Fruit fly (Drosophila melanogaster) whole organism, embryonic: ENCODE results near the gene Fkbp59.

Source experiments
- Aef1 ChIP-seq: fragments of 200-800 bp; sonication (Bioruptor generic); IDR thresholded peaks from 3 replicates; pipeline ENCODE4 v1.3.6; 2022; ENCODE audit warnings: missing biosample characterization, missing genetic modification characterization
- CG10147 ChIP-seq: fragments of 200-800 bp; sonication (Bioruptor generic); optimal IDR thresholded peaks from 2 replicates; lab custom pipeline; 2019; ENCODE audit warnings: missing biosample characterization, mild to moderate bottlenecking, missing genetic modification characterization, moderate library complexity
- CG10543 ChIP-seq: fragments of 200-800 bp; sonication (Bioruptor generic); optimal IDR thresholded peaks from 3 replicates; lab custom pipeline; 2017; ENCODE audit warnings: missing biosample characterization, mild to moderate bottlenecking, missing genetic modification characterization, moderate library complexity
- CG11723 ChIP-seq: fragments of 200-800 bp; sonication (Bioruptor generic); optimal IDR thresholded peaks from 2 replicates; lab custom pipeline; 2017; ENCODE audit warnings: missing biosample characterization, mild to moderate bottlenecking, missing genetic modification characterization
- CG1233 ChIP-seq: fragments of 200-800 bp; sonication (Bioruptor generic); optimal IDR thresholded peaks from 4 replicates; lab custom pipeline; 2018; ENCODE audit warnings: missing biosample characterization, mild to moderate bottlenecking, missing genetic modification characterization
- CG14014 ChIP-seq: fragments of 200-800 bp; sonication (Bioruptor generic); IDR thresholded peaks from 2 replicates; pipeline ENCODE4 v1.3.6; 2022; ENCODE audit warnings: missing biosample characterization, missing genetic modification characterization
- CG15073 ChIP-seq: fragments of 200-800 bp; sonication (Bioruptor generic); optimal IDR thresholded peaks from 2 replicates; lab custom pipeline; 2016; ENCODE audit warnings: missing biosample characterization, missing genetic modification characterization
- CG15269 ChIP-seq: fragments of 200-800 bp; sonication (Bioruptor generic); optimal IDR thresholded peaks from 2 replicates; lab custom pipeline; 2018; ENCODE audit warnings: missing biosample characterization, mild to moderate bottlenecking, missing genetic modification characterization, moderate library complexity
- CG15479 ChIP-seq: fragments of 200-800 bp; sonication (Bioruptor generic); optimal IDR thresholded peaks from 3 replicates; lab custom pipeline; 2019; ENCODE audit warnings: missing biosample characterization, mild to moderate bottlenecking, missing genetic modification characterization, moderate library complexity
- CG17361 ChIP-seq: fragments of 200-800 bp; sonication (Bioruptor generic); IDR thresholded peaks from 3 replicates; pipeline ENCODE4 v1.3.6; 2022; ENCODE audit warnings: missing biosample characterization, missing genetic modification characterization
- CG17829 ChIP-seq: fragments of 200-800 bp; optimal IDR thresholded peaks from 2 replicates; lab custom pipeline; 2019; ENCODE audit warnings: missing biosample characterization, mild to moderate bottlenecking, missing genetic modification characterization, moderate library complexity
- CG1792 ChIP-seq: fragments of 200-800 bp; sonication (Bioruptor generic); optimal IDR thresholded peaks from 2 replicates; lab custom pipeline; 2016; ENCODE audit warnings: missing biosample characterization, missing genetic modification characterization
- CG18011 ChIP-seq: fragments of 200-800 bp; sonication (Bioruptor generic); optimal IDR thresholded peaks from 2 replicates; lab custom pipeline; 2017; ENCODE audit warnings: missing biosample characterization, missing genetic modification characterization, mild to moderate bottlenecking, moderate library complexity, missing genotype
- CG18262 ChIP-seq: fragments of 200-800 bp; optimal IDR thresholded peaks from 3 replicates; lab custom pipeline; 2019; ENCODE audit warnings: missing biosample characterization, mild to moderate bottlenecking, missing genetic modification characterization, moderate library complexity
- CG18764 ChIP-seq: fragments of 200-800 bp; sonication (Bioruptor generic); optimal IDR thresholded peaks from 3 replicates; lab custom pipeline; 2016; ENCODE audit warnings: missing biosample characterization, missing genetic modification characterization
- CG2116 ChIP-seq: fragments of 200-800 bp; sonication (Bioruptor generic); optimal IDR thresholded peaks from 3 replicates; lab custom pipeline; 2018; ENCODE audit warnings: missing biosample characterization, mild to moderate bottlenecking, missing genetic modification characterization
- CG2889 ChIP-seq: fragments of 200-800 bp; sonication (Bioruptor generic); IDR thresholded peaks from 3 replicates; pipeline ENCODE4 v1.3.6; 2022; ENCODE audit warnings: missing biosample characterization, missing genetic modification characterization
- CG3838 ChIP-seq: fragments of 200-800 bp; sonication (Bioruptor generic); optimal IDR thresholded peaks from 3 replicates; lab custom pipeline; 2016; ENCODE audit warnings: missing biosample characterization, missing genetic modification characterization
- CG43689 ChIP-seq: fragments of 200-800 bp; sonication (Bioruptor generic); IDR thresholded peaks from 2 replicates; pipeline ENCODE4 v1.3.6; 2022; ENCODE audit warnings: missing biosample characterization, missing genetic modification characterization
- CG6272 ChIP-seq: fragments of 200-800 bp; sonication (Bioruptor generic); IDR thresholded peaks from 2 replicates; pipeline ENCODE4 v1.3.6; 2022; ENCODE audit warnings: missing biosample characterization, missing genetic modification characterization
- CG7357 ChIP-seq: fragments of 200-800 bp; sonication (Bioruptor generic); IDR thresholded peaks from 3 replicates; pipeline ENCODE4 v1.3.6; 2022; ENCODE audit warnings: missing biosample characterization, missing genetic modification characterization
- CG8765 ChIP-seq: fragments of 200-800 bp; sonication (Bioruptor generic); IDR thresholded peaks from 2 replicates; pipeline ENCODE4 v1.3.6; 2022; ENCODE audit warnings: missing biosample characterization, missing genetic modification characterization
- CG9215 ChIP-seq: fragments of 200-800 bp; sonication (Bioruptor generic); IDR thresholded peaks from 2 replicates; pipeline ENCODE4 v1.3.6; 2022; ENCODE audit warnings: missing biosample characterization, missing genetic modification characterization
- CG9437 ChIP-seq: fragments of 200-800 bp; sonication (Bioruptor generic); optimal IDR thresholded peaks from 2 replicates; lab custom pipeline; 2018; ENCODE audit warnings: missing biosample characterization, mild to moderate bottlenecking, missing genetic modification characterization
- Dip2 ChIP-seq: fragments of 200-800 bp; sonication (Bioruptor generic); IDR thresholded peaks from 2 replicates; pipeline ENCODE4 v1.3.6; 2022; ENCODE audit warnings: missing biosample characterization, missing genetic modification characterization
- Dref ChIP-seq: fragments of 200-800 bp; sonication (Bioruptor generic); IDR thresholded peaks from 2 replicates; pipeline ENCODE4 v1.3.6; 2022; ENCODE audit warnings: missing biosample characterization, missing genetic modification characterization
- GATAe ChIP-seq: fragments of 200-800 bp; sonication (Bioruptor generic); conservative IDR thresholded peaks from 2 replicates; pipeline ENCODE4 v1.3.6; 2022; ENCODE audit warnings: missing biosample characterization, missing genetic modification characterization
- H2.0 ChIP-seq: fragments of 200-800 bp; sonication (Bioruptor generic); IDR thresholded peaks from 2 replicates; pipeline ENCODE4 v1.3.6; 2022; ENCODE audit warnings: missing biosample characterization, missing genetic modification characterization
- HLHmδ ChIP-seq: fragments of 200-800 bp; sonication (Bioruptor generic); optimal IDR thresholded peaks from 2 replicates; lab custom pipeline; 2018; ENCODE audit warnings: missing biosample characterization, mild to moderate bottlenecking, missing genetic modification characterization, moderate library complexity
- Hey ChIP-seq: fragments of 200-800 bp; sonication (Bioruptor generic); optimal IDR thresholded peaks from 3 replicates; lab custom pipeline; 2018; ENCODE audit warnings: missing biosample characterization, mild to moderate bottlenecking, missing genetic modification characterization
- Mes4 ChIP-seq: fragments of 200-800 bp; sonication (Bioruptor generic); optimal IDR thresholded peaks from 2 replicates; lab custom pipeline; 2016; ENCODE audit warnings: missing biosample characterization, missing genetic modification characterization
- Myb ChIP-seq: fragments of 200-800 bp; sonication (Bioruptor generic); optimal IDR thresholded peaks from 2 replicates; lab custom pipeline; 2016; ENCODE audit warnings: missing biosample characterization, missing genetic modification characterization
- NfI ChIP-seq: fragments of 200-800 bp; sonication (Bioruptor generic); optimal IDR thresholded peaks from 3 replicates; lab custom pipeline; 2018; ENCODE audit warnings: missing biosample characterization, mild to moderate bottlenecking, missing genetic modification characterization, moderate library complexity
- Six4 ChIP-seq: fragments of 200-800 bp; sonication (Bioruptor generic); optimal IDR thresholded peaks from 2 replicates; lab custom pipeline; 2016; ENCODE audit warnings: missing biosample characterization, missing genetic modification characterization
- Sry-β ChIP-seq: fragments of 200-800 bp; sonication (Bioruptor generic); optimal IDR thresholded peaks from 2 replicates; lab custom pipeline; 2018; ENCODE audit warnings: missing biosample characterization, mild to moderate bottlenecking, missing genetic modification characterization, moderate library complexity
- TFAM ChIP-seq: fragments of 200-800 bp; sonication (Bioruptor generic); optimal IDR thresholded peaks from 2 replicates; lab custom pipeline; 2017; ENCODE audit warnings: missing biosample characterization, missing genetic modification characterization, inconsistent platforms
- YL-1 ChIP-seq: fragments of 200-800 bp; sonication (Bioruptor generic); optimal IDR thresholded peaks from 3 replicates; lab custom pipeline; 2017; ENCODE audit warnings: missing biosample characterization, mild to moderate bottlenecking, missing genetic modification characterization
- ap ChIP-seq: fragments of 200-800 bp; sonication (Bioruptor generic); IDR thresholded peaks from 2 replicates; pipeline ENCODE4 v1.3.6; 2022; ENCODE audit warnings: missing biosample characterization, missing genetic modification characterization
- br ChIP-seq: fragments of >200 bp; optimal IDR thresholded peaks from 2 replicates; lab custom pipeline; 2017
- bsh ChIP-seq, 2 experiments: fragments of 200-800 bp; sonication (Bioruptor generic); optimal IDR thresholded peaks; 2 replicates each; lab custom pipeline; 2017 to 2018; ENCODE audit warnings: mild to moderate bottlenecking in 2 of 2, missing biosample characterization in 2 of 2, missing genetic modification characterization in 2 of 2, moderate library complexity in 1 of 2
- btn ChIP-seq: fragments of 200-800 bp; sonication (Bioruptor generic); optimal IDR thresholded peaks from 2 replicates; lab custom pipeline; 2016; ENCODE audit warnings: missing biosample characterization, missing genetic modification characterization
- crol ChIP-seq: fragments of 200-800 bp; sonication (Bioruptor generic); IDR thresholded peaks from 2 replicates; pipeline ENCODE4 v1.3.6; 2022; ENCODE audit warnings: missing biosample characterization, missing genetic modification characterization
- cwo ChIP-seq: fragments of 200-800 bp; sonication (Bioruptor generic); optimal IDR thresholded peaks from 3 replicates; lab custom pipeline; 2017; ENCODE audit warnings: missing biosample characterization, missing genetic modification characterization, mild to moderate bottlenecking, moderate library complexity, missing genetic modification reagents
- dysf ChIP-seq: fragments of 200-800 bp; sonication (Bioruptor generic); IDR thresholded peaks from 3 replicates; pipeline ENCODE4 v1.3.6; 2022; ENCODE audit warnings: missing biosample characterization, missing genetic modification characterization
- grau ChIP-seq: fragments of 200-800 bp; optimal IDR thresholded peaks from 3 replicates; lab custom pipeline; 2019; ENCODE audit warnings: missing biosample characterization, mild to moderate bottlenecking, missing genetic modification characterization, moderate library complexity
- lmd ChIP-seq: fragments of 200-800 bp; sonication (Bioruptor generic); IDR thresholded peaks from 2 replicates; pipeline ENCODE4 v1.3.6; 2022; ENCODE audit warnings: missing biosample characterization, missing genetic modification characterization
- lov ChIP-seq, 2 experiments: fragments of 200-800 bp in 1 of 2; fragments of >200 bp in 1 of 2; sonication (Bioruptor generic) in 1 of 2; IDR thresholded peaks in 1 of 2; optimal IDR thresholded peaks in 1 of 2; 2 replicates in 1 of 2; 3 replicates in 1 of 2; pipeline versions ENCODE4 v1.3.6 to Lab custom; 2017 to 2022; ENCODE audit warnings: missing biosample characterization in 1 of 2, missing genetic modification characterization in 1 of 2
- sob ChIP-seq: fragments of 200-800 bp; sonication (Bioruptor generic); IDR thresholded peaks from 2 replicates; pipeline ENCODE4 v1.3.6; 2022; ENCODE audit warnings: missing biosample characterization, missing genetic modification characterization
- tap ChIP-seq: fragments of 200-800 bp; optimal IDR thresholded peaks from 3 replicates; lab custom pipeline; 2019; ENCODE audit warnings: missing biosample characterization, mild to moderate bottlenecking, missing genetic modification characterization, moderate library complexity
- tll ChIP-seq, 2 experiments: fragments of 200-800 bp in 1 of 2; fragments of >200 bp in 1 of 2; sonication (Bioruptor generic) in 1 of 2; optimal IDR thresholded peaks; 2 replicates each; lab custom pipeline; 2017 to 2019; ENCODE audit warnings: missing biosample characterization in 2 of 2, missing genetic modification characterization in 2 of 2, mild to moderate bottlenecking in 1 of 2, moderate library complexity in 1 of 2
- wdn ChIP-seq: fragments of 200-800 bp; sonication (Bioruptor generic); IDR thresholded peaks from 2 replicates; pipeline ENCODE4 v1.3.6; 2022; ENCODE audit warnings: missing biosample characterization, missing genetic modification characterization
- wek ChIP-seq: fragments of 200-800 bp; sonication (Bioruptor generic); optimal IDR thresholded peaks from 3 replicates; lab custom pipeline; 2018; ENCODE audit warnings: missing biosample characterization, mild to moderate bottlenecking, missing genetic modification characterization, moderate library complexity

The Fkbp59 gene

DNA sequence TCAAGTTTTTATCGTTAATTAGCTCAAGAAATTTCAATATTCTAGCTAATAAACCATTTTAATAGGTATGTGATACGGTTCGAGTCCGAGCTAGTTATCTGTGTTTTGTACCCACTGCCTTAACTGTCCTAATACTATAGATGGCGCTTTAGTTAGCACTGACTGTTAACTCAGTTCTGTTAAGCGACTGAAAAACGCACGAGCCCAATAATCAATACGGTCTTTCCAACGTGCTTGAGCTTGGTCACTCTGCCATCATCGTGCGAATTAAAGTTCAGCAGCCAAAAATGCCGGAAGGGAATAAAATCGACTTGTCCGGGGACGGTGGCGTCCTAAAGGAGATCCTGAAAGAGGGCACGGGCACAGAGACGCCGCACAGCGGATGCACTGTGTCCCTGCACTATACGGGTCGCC is at the start of gene Fkbp59 (continued):
- no peak for TF ChIP-seq wdn (GFP tag; lab: Robert Waterston, UW)
- no peak for TF ChIP-seq btn (GFP tag; lab: Kevin White, UChicago)
- no peak for TF ChIP-seq CG3838 (GFP tag; lab: Kevin White, UChicago)
- no peak for TF ChIP-seq NfI
- TF ChIP-seq br: no peak
- no peak for TF ChIP-seq CG14014 (GFP tag; lab: Robert Waterston, UW)
- no peak for TF ChIP-seq Aef1 (GFP tag; lab: Robert Waterston, UW)
- TF ChIP-seq GATAe (GFP tag; lab: Robert Waterston, UW): no peak
- no peak for TF ChIP-seq HLHmδ (GFP tag; lab: Kevin White, UChicago)
- no peak for TF ChIP-seq CG15479
- TF ChIP-seq CG1233 (GFP tag; lab: Kevin White, UChicago): no peak
- no peak for TF ChIP-seq ap (GFP tag; lab: Robert Waterston, UW)
- TF ChIP-seq YL-1: no peak
- TF ChIP-seq bsh (GFP tag; optimal IDR thresholded peaks at IDR 0.05; lab: Kevin White, UChicago): no peak
- TF ChIP-seq Myb: peak; percentile 39
- no peak for TF ChIP-seq CG11723 (GFP tag; lab: Kevin White, UChicago)
- TF ChIP-seq grau: peak; percentile 22
- TF ChIP-seq CG2889 (GFP tag; lab: Robert Waterston, UW): no peak
- no peak for TF ChIP-seq sob (GFP tag; lab: Robert Waterston, UW)
- TF ChIP-seq Hey (tag; lab: Kevin White, UChicago): no peak
- no peak for TF ChIP-seq Sry-β
- TF ChIP-seq CG17361 (GFP tag; lab: Robert Waterston, UW): no peak
- TF ChIP-seq Six4 (GFP tag; lab: Kevin White, UChicago): no peak
- TF ChIP-seq CG8765 (GFP tag; lab: Robert Waterston, UW): no peak
- no peak for TF ChIP-seq CG6272 (GFP tag; lab: Robert Waterston, UW)
- no peak for TF ChIP-seq Mes4 (GFP tag; lab: Kevin White, UChicago)
- no peak for TF ChIP-seq lov (optimal IDR thresholded peaks at IDR 0.05; lab: Kevin White, UChicago)
- TF ChIP-seq lov (GFP tag; IDR thresholded peaks at IDR 0.05; lab: Robert Waterston, UW): no peak
- TF ChIP-seq lmd: no peak
- TF ChIP-seq Dip2 (GFP tag; lab: Robert Waterston, UW): no peak
- TF ChIP-seq dysf (GFP tag; lab: Robert Waterston, UW): no peak
- no peak for TF ChIP-seq CG43689
- TF ChIP-seq wek: no peak
- no peak for TF ChIP-seq H2.0 (GFP tag; lab: Robert Waterston, UW)
- no peak for TF ChIP-seq CG10543 (GFP tag; lab: Kevin White, UChicago)
- TF ChIP-seq CG9215 (GFP tag; lab: Robert Waterston, UW): no peak
- no peak for TF ChIP-seq CG18262
- TF ChIP-seq CG17829: peak; percentile 9
- no peak for TF ChIP-seq CG1792 (GFP tag; lab: Kevin White, UChicago)
- no peak for TF ChIP-seq CG15073 (GFP tag; lab: Kevin White, UChicago)
- no peak for TF ChIP-seq CG15269 (tag; lab: Kevin White, UChicago)
- no peak for TF ChIP-seq CG18764
- TF ChIP-seq tll (GFP tag; optimal IDR thresholded peaks at IDR 0.05; lab: Kevin White, UChicago): no peak
- no peak for TF ChIP-seq TFAM (GFP tag; lab: Kevin White, UChicago)
- no peak for TF ChIP-seq CG18011 (GFP tag; lab: Kevin White, UChicago)
- TF ChIP-seq CG9437 (GFP tag; lab: Kevin White, UChicago): no peak
- TF ChIP-seq Dref (GFP tag; lab: Robert Waterston, UW): peak; percentile 40; the same call in 1 of the 2 replicates
- no peak for TF ChIP-seq CG7357 (GFP tag; lab: Robert Waterston, UW)
- TF ChIP-seq CG10147 (GFP tag; lab: Kevin White, UChicago): no peak
- TF ChIP-seq tap (tag; lab: Kevin White, UChicago): no peak
- TF ChIP-seq crol (GFP tag; lab: Robert Waterston, UW): no peak
- no peak for TF ChIP-seq cwo
- TF ChIP-seq CG2116 (GFP tag; lab: Kevin White, UChicago): peak; percentile 33
